Fruit fly (Drosophila melanogaster): ENCODE data around the gene Dab.

Dab gene

DNA sequence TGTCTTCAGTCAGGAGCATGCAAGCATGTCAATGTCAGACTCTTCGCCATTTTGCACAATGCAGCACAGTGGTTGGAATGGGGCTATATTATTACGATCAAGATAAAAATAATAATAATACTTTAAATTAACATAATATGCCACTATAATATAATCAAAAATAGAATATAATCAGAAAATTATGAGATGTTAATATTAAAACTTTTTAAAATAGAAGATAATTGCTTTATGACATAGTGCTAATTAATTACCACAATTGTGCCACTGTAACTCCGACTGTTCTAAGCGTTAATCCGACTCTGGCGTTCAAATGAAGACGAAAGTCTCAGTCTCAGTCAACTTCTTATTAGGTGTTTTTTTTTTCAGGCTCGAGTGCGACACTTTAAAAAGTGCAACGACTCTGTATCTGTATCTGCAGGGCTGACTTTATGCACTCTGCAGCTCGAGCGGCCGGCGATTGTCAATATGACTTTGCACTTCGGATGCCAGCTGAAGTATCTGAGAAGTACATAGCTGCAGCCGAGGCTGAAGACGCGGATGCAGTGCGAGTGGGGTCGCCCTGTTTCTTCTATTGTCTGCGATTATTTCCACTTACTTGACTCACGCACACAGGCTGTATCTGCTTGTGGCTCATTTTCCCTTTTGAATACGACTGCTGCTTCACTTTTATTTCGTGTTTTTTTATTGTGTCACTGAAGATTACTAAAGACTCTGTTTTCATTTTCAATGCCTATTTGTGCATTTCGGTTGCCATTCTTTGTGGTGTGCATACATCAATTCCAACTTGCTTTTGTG lies 50.5 kb downstream of the Dab start (continued):
- no peak for TF ChIP-seq CG3163 (GFP tag; optimal IDR thresholded peaks at IDR 0.05)
- no peak for TF ChIP-seq Vsx1 (GFP tag; optimal IDR thresholded peaks at IDR 0.05)
- TF ChIP-seq Pdp1 (GFP tag; optimal IDR thresholded peaks at IDR 0.05), result no peak
- TF ChIP-seq row (GFP tag; IDR thresholded peaks at IDR 0.05), result no peak
- no peak for TF ChIP-seq stwl (tag; optimal IDR thresholded peaks at IDR 0.05)
- TF ChIP-seq CG11723 (GFP tag; optimal IDR thresholded peaks at IDR 0.05), result no peak
- TF ChIP-seq dmrt11E (tag; optimal IDR thresholded peaks at IDR 0.05), result peak; percentile 18
- no peak for TF ChIP-seq sob (GFP tag; IDR thresholded peaks at IDR 0.05)
- TF ChIP-seq CG15269 (tag; optimal IDR thresholded peaks at IDR 0.05), result no peak
- no peak for TF ChIP-seq CG1602 (GFP tag; optimal IDR thresholded peaks at IDR 0.05)
- TF ChIP-seq CG10274 (GFP tag; optimal IDR thresholded peaks at IDR 0.05), result no peak
- no peak for TF ChIP-seq HHEX (GFP tag; optimal IDR thresholded peaks at IDR 0.05)
- no peak for TF ChIP-seq gsb (GFP tag; IDR thresholded peaks at IDR 0.05)
- peak in 1 of 2 experiments; percentile 7 for TF ChIP-seq tll (GFP tag; optimal IDR thresholded peaks at IDR 0.05)
- no peak for TF ChIP-seq sqz (GFP tag; optimal IDR thresholded peaks at IDR 0.05)
- TF ChIP-seq Chrac-16 (GFP tag; optimal IDR thresholded peaks at IDR 0.05), result no peak
- no peak for TF ChIP-seq Meics (GFP tag; optimal IDR thresholded peaks at IDR 0.05)
- TF ChIP-seq sens (GFP tag), result peak; percentile 1
- TF ChIP-seq Hr51 (GFP tag; optimal IDR thresholded peaks at IDR 0.05), result no peak
- no peak for TF ChIP-seq CG6689 (GFP tag; IDR thresholded peaks at IDR 0.05)
- TF ChIP-seq btn (GFP tag; optimal IDR thresholded peaks at IDR 0.05), result no peak
- TF ChIP-seq ERR (GFP tag; optimal IDR thresholded peaks at IDR 0.05), result no peak
- TF ChIP-seq CHES-1-like (GFP tag; optimal IDR thresholded peaks at IDR 0.05), result no peak
- no peak for TF ChIP-seq Bteb2 (GFP tag; optimal IDR thresholded peaks at IDR 0.05)
- peak; percentile 30; the same call in 1 of the 2 replicates for TF ChIP-seq Drgx (GFP tag; IDR thresholded peaks at IDR 0.05)
- peak; percentile 21 for TF ChIP-seq Elba2 (GFP tag; optimal IDR thresholded peaks at IDR 0.05)
- no peak for TF ChIP-seq CG7987 (GFP tag; optimal IDR thresholded peaks at IDR 0.05)
- no peak for TF ChIP-seq Mrtf (GFP tag; IDR thresholded peaks at IDR 0.05)
- no peak for TF ChIP-seq CG33213 (GFP tag; optimal IDR thresholded peaks at IDR 0.05)
- no peak for TF ChIP-seq crc (GFP tag; optimal IDR thresholded peaks at IDR 0.05)
- peak; percentile 9 to 64 for TF ChIP-seq bsh (GFP tag; optimal IDR thresholded peaks at IDR 0.05)
- TF ChIP-seq ash1 (GFP tag; optimal IDR thresholded peaks at IDR 0.05), result no peak
- TF ChIP-seq CTCF (GFP tag; optimal IDR thresholded peaks at IDR 0.05), result no peak
- TF ChIP-seq BtbVII (GFP tag; optimal IDR thresholded peaks at IDR 0.05), result no peak
- no peak for TF ChIP-seq CG9215 (GFP tag; IDR thresholded peaks at IDR 0.05)
- no peak for TF ChIP-seq HLH3B (GFP tag; IDR thresholded peaks at IDR 0.05)
- no peak for TF ChIP-seq CoRest (tag; optimal IDR thresholded peaks at IDR 0.05)
- TF ChIP-seq Ptx1 (GFP tag; IDR thresholded peaks at IDR 0.05), result no peak
- TF ChIP-seq prd (optimal IDR thresholded peaks at IDR 0.05), result no peak
- TF ChIP-seq prd (GFP tag; IDR thresholded peaks at IDR 0.05), result 0 out of 3 replicates have a peak, but pooled peaks have one; percentile 9
- no peak for TF ChIP-seq MTF-1 (GFP tag; optimal IDR thresholded peaks at IDR 0.05; ENCODE audit: borderline replicate concordance)
- TF ChIP-seq bcd (GFP tag; optimal IDR thresholded peaks at IDR 0.05), result no peak
- TF ChIP-seq Nf-YC (tag; optimal IDR thresholded peaks at IDR 0.05), result no peak
- no peak for TF ChIP-seq ab (GFP tag; optimal IDR thresholded peaks at IDR 0.05)
- TF ChIP-seq phol (tag; optimal IDR thresholded peaks at IDR 0.05), result peak; percentile 4
- no peak for TF ChIP-seq CG8944 (GFP tag; optimal IDR thresholded peaks at IDR 0.05)
- TF ChIP-seq Hmx (GFP tag; optimal IDR thresholded peaks at IDR 0.05), result no peak
- TF ChIP-seq CG4404 (GFP tag; IDR thresholded peaks at IDR 0.05), result no peak
- TF ChIP-seq lbe (GFP tag; optimal IDR thresholded peaks at IDR 0.05), result no peak
- no peak for TF ChIP-seq CG7745 (tag; optimal IDR thresholded peaks at IDR 0.05)
- TF ChIP-seq CG12104 (GFP tag; optimal IDR thresholded peaks at IDR 0.05), result no peak
